Worm (Caenorhabditis elegans) whole organism, young adult: ENCODE data around the gene msp-77.

ENCODE experiments used
- C06A6.2 ChIP-seq: fragments of 200-800 bp; sonication (Bioruptor generic); conservative IDR thresholded peaks from 2 replicates; pipeline ENCODE4 v1.3.6; 2022; ENCODE audit warnings: missing genetic modification characterization, missing compliant biosample characterization
- C17E4.6 ChIP-seq: fragments of 200-800 bp; sonication (Bioruptor generic); IDR thresholded peaks from 2 replicates; pipeline ENCODE4 v1.3.6; 2022; ENCODE audit warnings: missing genetic modification reagents, missing genetic modification characterization, missing compliant biosample characterization
- D2030.7 ChIP-seq: fragments of 200-800 bp; sonication (Bioruptor generic); IDR thresholded peaks from 2 replicates; pipeline ENCODE4 v1.3.6; 2022; ENCODE audit warnings: missing genetic modification reagents, missing genetic modification characterization, missing compliant biosample characterization
- F52B5.7 ChIP-seq: sonication (generic microtip); optimal IDR thresholded peaks from 2 replicates; lab custom pipeline; 2016; ENCODE audit warnings: mild to moderate bottlenecking, missing genetic modification characterization, missing compliant biosample characterization
- F55B11.4 ChIP-seq: sonication (generic microtip); optimal IDR thresholded peaks from 2 replicates; lab custom pipeline; 2016; ENCODE audit warnings: missing compliant biosample characterization, missing genetic modification characterization, borderline replicate concordance; ENCODE audit not compliant: insufficient read depth
- K11D2.4 ChIP-seq: fragments of 200-800 bp; sonication (Bioruptor generic); IDR thresholded peaks from 2 replicates; pipeline ENCODE4 v1.3.6; 2022; ENCODE audit warnings: missing genetic modification reagents, missing genetic modification characterization, missing compliant biosample characterization
- T26A5.8 ChIP-seq: sonication (generic microtip); optimal IDR thresholded peaks from 2 replicates; lab custom pipeline; 2016; ENCODE audit warnings: missing genetic modification characterization, missing compliant biosample characterization
- Y56A3A.18 ChIP-seq: fragments of 200-800 bp; sonication (Bioruptor generic); IDR thresholded peaks from 2 replicates; pipeline ENCODE4 v1.3.6; 2022; ENCODE audit warnings: missing genetic modification reagents, missing genetic modification characterization, missing compliant biosample characterization
- Y95B8A.8 ChIP-seq: fragments of 200-800 bp; sonication (Bioruptor generic); IDR thresholded peaks from 2 replicates; pipeline ENCODE4 v1.3.6; 2022; ENCODE audit warnings: missing genetic modification reagents, missing genetic modification characterization, missing compliant biosample characterization
- ZK185.1 ChIP-seq: sonication (generic microtip); optimal IDR thresholded peaks from 2 replicates; lab custom pipeline; 2016; ENCODE audit warnings: mild to moderate bottlenecking, missing genetic modification characterization, missing compliant biosample characterization; ENCODE audit not compliant: poor library complexity, severe bottlenecking
- aptf-3 ChIP-seq: fragments of 200-800 bp; sonication (Bioruptor generic); IDR thresholded peaks from 2 replicates; pipeline ENCODE4 v1.3.6; 2022; ENCODE audit warnings: missing genetic modification characterization, missing compliant biosample characterization
- athp-1 ChIP-seq: sonication (generic microtip); optimal IDR thresholded peaks from 2 replicates; lab custom pipeline; 2017; ENCODE audit warnings: mild to moderate bottlenecking, missing genetic modification characterization, missing compliant biosample characterization
- attf-5 ChIP-seq: fragments of 200-800 bp; sonication (Bioruptor generic); optimal IDR thresholded peaks from 2 replicates; lab custom pipeline; 2018; ENCODE audit warnings: mild to moderate bottlenecking, missing genetic modification characterization, missing compliant biosample characterization
- attf-6 ChIP-seq: fragments of 200-800 bp; sonication (Bioruptor generic); IDR thresholded peaks from 2 replicates; pipeline ENCODE4 v1.3.6; 2022; ENCODE audit warnings: missing genetic modification reagents, missing genetic modification characterization, missing compliant biosample characterization
- ceh-58 ChIP-seq: fragments of 200-800 bp; sonication (Bioruptor generic); IDR thresholded peaks from 2 replicates; pipeline ENCODE4 v1.3.6; 2022; ENCODE audit warnings: missing genetic modification characterization, missing compliant biosample characterization
- ceh-79 ChIP-seq: sonication (generic microtip); optimal IDR thresholded peaks from 2 replicates; lab custom pipeline; 2017; ENCODE audit warnings: mild to moderate bottlenecking, missing genetic modification characterization, missing compliant biosample characterization
- egl-18 ChIP-seq: fragments of 200-800 bp; sonication (Bioruptor generic); IDR thresholded peaks from 2 replicates; pipeline ENCODE4 v1.3.6; 2022; ENCODE audit warnings: missing genetic modification reagents, missing genetic modification characterization, missing compliant biosample characterization
- egrh-3 ChIP-seq: fragments of 200-800 bp; sonication (Bioruptor generic); IDR thresholded peaks from 2 replicates; pipeline ENCODE4 v1.3.6; 2022; ENCODE audit warnings: missing genetic modification reagents, missing genetic modification characterization, missing compliant biosample characterization
- hlh-12 ChIP-seq: sonication (generic microtip); optimal IDR thresholded peaks from 2 replicates; lab custom pipeline; 2016; ENCODE audit warnings: missing genetic modification characterization, missing compliant biosample characterization
- hlh-26 ChIP-seq: fragments of 200-800 bp; sonication (Bioruptor generic); conservative IDR thresholded peaks from 2 replicates; pipeline ENCODE4 v1.3.6; 2022; ENCODE audit warnings: missing genetic modification reagents, missing genetic modification characterization, missing compliant biosample characterization
- hmg-1.2 ChIP-seq: fragments of 200-800 bp; sonication (Bioruptor generic); IDR thresholded peaks from 2 replicates; pipeline ENCODE4 v1.3.6; 2022; ENCODE audit warnings: missing genetic modification reagents, missing genetic modification characterization, missing compliant biosample characterization
- hrde-1 ChIP-seq: sonication (generic microtip); optimal IDR thresholded peaks from 2 replicates; lab custom pipeline; 2016; ENCODE audit warnings: missing genetic modification characterization, mild to moderate bottlenecking, missing compliant biosample characterization, moderate library complexity, missing genotype, missing genetic modification reagents, borderline replicate concordance
- madf-3 ChIP-seq: fragments of 200-800 bp; sonication (Bioruptor generic); IDR thresholded peaks from 2 replicates; pipeline ENCODE4 v1.3.6; 2022; ENCODE audit warnings: missing genetic modification reagents, missing genetic modification characterization, missing compliant biosample characterization
- madf-8 ChIP-seq: fragments of 200-800 bp; sonication (Bioruptor generic); conservative IDR thresholded peaks from 2 replicates; pipeline ENCODE4 v1.3.6; 2022; ENCODE audit warnings: missing genetic modification reagents, missing genetic modification characterization, missing compliant biosample characterization
- mcd-1 ChIP-seq: fragments of 200-800 bp; sonication (Bioruptor generic); IDR thresholded peaks from 2 replicates; pipeline ENCODE4 v1.3.6; 2022; ENCODE audit warnings: missing genetic modification reagents, missing genetic modification characterization, missing compliant biosample characterization
- nfya-2 ChIP-seq: fragments of 200-800 bp; sonication (Bioruptor generic); IDR thresholded peaks from 2 replicates; pipeline ENCODE4 v1.3.6; 2022; ENCODE audit warnings: missing genetic modification reagents, missing genetic modification characterization, missing compliant biosample characterization
- nfyb-1 ChIP-seq: fragments of 200-800 bp; sonication (Bioruptor generic); IDR thresholded peaks from 2 replicates; pipeline ENCODE4 v1.3.6; 2022; ENCODE audit warnings: missing genetic modification reagents, missing genetic modification characterization, missing compliant biosample characterization
- nhr-120 ChIP-seq: fragments of 200-800 bp; sonication (Bioruptor generic); IDR thresholded peaks from 2 replicates; pipeline ENCODE4 v1.3.6; 2022; ENCODE audit warnings: missing genetic modification characterization, missing compliant biosample characterization
- nhr-80 ChIP-seq: sonication (generic microtip); optimal IDR thresholded peaks from 2 replicates; lab custom pipeline; 2016; ENCODE audit warnings: missing genetic modification characterization, missing compliant biosample characterization
- pbrm-1 ChIP-seq: fragments of 200-800 bp; sonication (Bioruptor generic); IDR thresholded peaks from 2 replicates; pipeline ENCODE4 v1.3.6; 2022; ENCODE audit warnings: missing genetic modification reagents, missing genetic modification characterization, missing compliant biosample characterization
- rpc-1 ChIP-seq, 2 experiments: fragments of 150-350 bp in 1 of 2; sonication (generic microtip) in 1 of 2; optimal IDR thresholded peaks; 2 replicates each; lab custom pipeline; 2014 to 2018; ENCODE audit warnings: missing biosample characterization in 1 of 2, missing genetic modification characterization in 1 of 2, missing genetic modification reagents in 1 of 2, missing genotype in 1 of 2
- sdz-38 ChIP-seq: sonication (generic microtip); optimal IDR thresholded peaks from 2 replicates; lab custom pipeline; 2016; ENCODE audit warnings: missing genotype, missing genetic modification characterization, missing compliant biosample characterization
- sea-2 ChIP-seq: fragments of 200-800 bp; sonication (Bioruptor generic); IDR thresholded peaks from 2 replicates; pipeline ENCODE4 v1.3.6; 2022; ENCODE audit warnings: missing genetic modification characterization, missing compliant biosample characterization
- snpc-1.3 ChIP-seq: sonication (generic microtip); optimal IDR thresholded peaks from 2 replicates; lab custom pipeline; 2017; ENCODE audit warnings: missing genetic modification characterization, mild to moderate bottlenecking, missing compliant biosample characterization, antibody characterized with exemption, moderate library complexity, missing genotype, missing genetic modification reagents; ENCODE audit not compliant: insufficient read depth
- snpc-4 ChIP-seq, 5 experiments: fragments of 150-350 bp in 1 of 5; sonication (generic microtip) in 4 of 5; optimal IDR thresholded peaks; 2 replicates each; lab custom pipeline; 2014 to 2018; ENCODE audit warnings: missing genetic modification characterization in 5 of 5, missing biosample characterization in 3 of 5, antibody characterized with exemption in 2 of 5, mild to moderate bottlenecking in 2 of 5, missing compliant biosample characterization in 2 of 5, missing genotype in 2 of 5, moderate library complexity in 2 of 5, missing genetic modification reagents in 1 of 5
- sptf-2 ChIP-seq: fragments of 200-800 bp; sonication (Bioruptor generic); optimal IDR thresholded peaks from 2 replicates; lab custom pipeline; 2018; ENCODE audit warnings: mild to moderate bottlenecking, missing genetic modification characterization, missing compliant biosample characterization
- tbp1 ChIP-seq: fragments of 200-800 bp; sonication (Bioruptor generic); optimal IDR thresholded peaks from 2 replicates; lab custom pipeline; 2018; ENCODE audit warnings: mild to moderate bottlenecking, missing genetic modification characterization, missing compliant biosample characterization
- tbx-9 ChIP-seq: sonication (generic microtip); optimal IDR thresholded peaks from 2 replicates; lab custom pipeline; 2016; ENCODE audit warnings: borderline replicate concordance, missing genetic modification characterization, inconsistent platforms, missing compliant biosample characterization
- xnd-1 ChIP-seq: sonication (generic microtip); optimal IDR thresholded peaks from 2 replicates; lab custom pipeline; 2016; ENCODE audit warnings: missing genotype, missing genetic modification reagents, missing genetic modification characterization, missing compliant biosample characterization
- zfh-2 ChIP-seq: fragments of 200-800 bp; sonication (Bioruptor generic); conservative IDR thresholded peaks from 2 replicates; pipeline ENCODE4 v1.3.6; 2022; ENCODE audit warnings: missing genetic modification reagents, missing genetic modification characterization, missing compliant biosample characterization
- ztf-18 ChIP-seq: sonication (generic microtip); optimal IDR thresholded peaks from 2 replicates; lab custom pipeline; 2016; ENCODE audit warnings: missing genotype, mild to moderate bottlenecking, missing genetic modification characterization, missing compliant biosample characterization
- ztf-22 ChIP-seq: fragments of 200-800 bp; sonication (Bioruptor generic); optimal IDR thresholded peaks from 2 replicates; lab custom pipeline; 2018; ENCODE audit warnings: mild to moderate bottlenecking, missing genetic modification characterization, moderate library complexity, missing compliant biosample characterization
- ztf-28 ChIP-seq: fragments of 200-800 bp; sonication (Bioruptor generic); IDR thresholded peaks from 2 replicates; pipeline ENCODE4 v1.3.6; 2022; ENCODE audit warnings: missing genetic modification reagents, missing genetic modification characterization, missing compliant biosample characterization

The msp-77 gene

ce11 chrIV:9850931-9851330 is 43.5 kb upstream of the msp-77 start, which contains the start of gene ssp-10:
TSS of gene ssp-10 (minus strand) at chrIV:9851031.
- no peak for TF ChIP-seq ceh-58 (GFP tag; lab: Robert Waterston, UW)
- no peak for TF ChIP-seq sptf-2 (GFP tag; lab: Kevin White, UChicago)
- no peak for TF ChIP-seq tbx-9 (tag; lab: Kevin White, UChicago)
- no peak for TF ChIP-seq athp-1

DNA sequence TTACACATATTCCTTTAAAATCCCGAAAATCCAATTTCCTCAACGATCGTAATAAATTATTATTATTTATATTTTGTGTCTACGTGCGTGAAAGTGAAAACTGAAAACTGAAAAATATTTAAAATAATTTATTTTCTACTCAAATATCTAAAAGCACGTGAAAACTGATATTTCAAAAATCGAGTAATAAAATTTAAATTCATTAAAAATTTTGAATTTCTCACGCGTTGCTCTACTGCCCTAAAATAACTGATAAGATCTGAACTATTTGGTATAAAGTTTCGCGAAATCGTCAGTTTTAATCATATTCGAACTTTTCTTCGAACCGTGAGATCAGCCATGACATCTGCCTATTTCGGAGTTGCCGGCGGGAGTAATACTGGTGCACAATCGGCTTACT is 42.2 kb upstream of the msp-77 start, which contains the start of gene ssq-1:
Gene ssq-1 (plus strand): TSS at position 301 of the 400 bp plus-strand sequence.
- TF ChIP-seq T26A5.8 (tag; lab: Kevin White, UChicago): no peak
- TF ChIP-seq ztf-22 (GFP tag; lab: Kevin White, UChicago): no peak

- 0 out of 2 replicates have a peak, but pooled peaks have one; percentile 5 for TF ChIP-seq mcd-1 (GFP tag; lab: Robert Waterston, UW)
- no peak for TF ChIP-seq nfya-2 (GFP tag; lab: Robert Waterston, UW)
- TF ChIP-seq aptf-3: no peak
- no peak for TF ChIP-seq madf-8
- no peak for TF ChIP-seq sea-2 (GFP tag; lab: Robert Waterston, UW)
- TF ChIP-seq hrde-1 (tag; lab: Kevin White, UChicago): no peak
- peak; percentile 76 for TF ChIP-seq zfh-2
- no peak for TF ChIP-seq F55B11.4 (tag; lab: Kevin White, UChicago)
- no peak for TF ChIP-seq snpc-4 (GFP tag; optimal IDR thresholded peaks at IDR 0.05; lab: Kevin White, UChicago)
- TF ChIP-seq snpc-4 (tag; optimal IDR thresholded peaks at IDR 0.05; lab: Kevin White, UChicago): no peak
- TF ChIP-seq egl-18 (GFP tag; lab: Robert Waterston, UW): no peak
- no peak for TF ChIP-seq sdz-38 (tag; lab: Kevin White, UChicago)
- TF ChIP-seq ztf-18: no peak
- TF ChIP-seq F52B5.7 (tag; lab: Kevin White, UChicago): no peak
- no peak for TF ChIP-seq T26A5.8 (tag; lab: Kevin White, UChicago)
- no peak for TF ChIP-seq ceh-79 (tag; lab: Kevin White, UChicago)
- no peak for TF ChIP-seq D2030.7
- TF ChIP-seq attf-6 (GFP tag; lab: Robert Waterston, UW): no peak
- no peak for TF ChIP-seq athp-1
- TF ChIP-seq nhr-80 (tag; lab: Kevin White, UChicago): no peak
- TF ChIP-seq K11D2.4: no peak
- no peak for TF ChIP-seq ZK185.1 (tag; lab: Kevin White, UChicago)
- TF ChIP-seq egrh-3 (GFP tag; lab: Robert Waterston, UW): peak; percentile 73
- no peak for TF ChIP-seq hlh-12
- no peak for TF ChIP-seq C06A6.2
- TF ChIP-seq xnd-1 (tag; lab: Kevin White, UChicago): no peak
- no peak for TF ChIP-seq Y95B8A.8 (GFP tag; lab: Robert Waterston, UW)
- no peak for TF ChIP-seq hmg-1.2
- TF ChIP-seq pbrm-1 (GFP tag; lab: Robert Waterston, UW): no peak
- 0 out of 2 replicates have a peak, but pooled peaks have one; percentile 20 for TF ChIP-seq Y56A3A.18 (GFP tag; lab: Robert Waterston, UW)
- TF ChIP-seq ztf-28 (GFP tag; lab: Robert Waterston, UW): no peak
- TF ChIP-seq hlh-26 (GFP tag; lab: Robert Waterston, UW): 0 out of 2 replicates have a peak, but pooled peaks have one; percentile 24
- no peak for TF ChIP-seq rpc-1 (optimal IDR thresholded peaks at IDR 0.05; lab: Kevin White, UChicago)
- TF ChIP-seq rpc-1 (tag; optimal IDR thresholded peaks at IDR 0.05; lab: Kevin White, UChicago): no peak
- TF ChIP-seq tbp1: no peak
- no peak for TF ChIP-seq attf-5 (GFP tag; lab: Kevin White, UChicago)
- TF ChIP-seq C17E4.6 (GFP tag; lab: Robert Waterston, UW): no peak
- no peak for TF ChIP-seq nfyb-1 (GFP tag; lab: Robert Waterston, UW)
- TF ChIP-seq snpc-1.3: no peak
- 0 out of 2 replicates have a peak, but pooled peaks have one; percentile 2 for TF ChIP-seq madf-3 (GFP tag; lab: Robert Waterston, UW)
- 0 out of 2 replicates have a peak, but pooled peaks have one; percentile 9 for TF ChIP-seq nhr-120 (GFP tag; lab: Robert Waterston, UW)
These were observed 41.5 kb upstream of the msp-77 start for ce11 chrIV:9852818-9853466.
